Worm (Caenorhabditis elegans) whole organism, mixed stage, embryonic: ENCODE results near the gene F45E1.2.

Experiments used
- M03D4.4 ChIP-seq: sonication (generic microtip); optimal IDR thresholded peaks from 2 replicates; lab custom pipeline; 2017; ENCODE audit warnings: mild to moderate bottlenecking, missing genetic modification characterization, missing compliant biosample characterization
- bed-3 ChIP-seq: fragments of 200-800 bp; sonication (Bioruptor generic); optimal IDR thresholded peaks from 3 replicates; lab custom pipeline; 2018; ENCODE audit warnings: mild to moderate bottlenecking, missing genetic modification characterization, moderate library complexity, missing compliant biosample characterization
- blmp-1 ChIP-seq: fragments of 150-350 bp; optimal IDR thresholded peaks from 2 replicates; lab custom pipeline; 2014; ENCODE audit warnings: missing biosample characterization, missing genetic modification characterization
- ceh-39 ChIP-seq: fragments of 150-350 bp; optimal IDR thresholded peaks from 2 replicates; lab custom pipeline; 2014; ENCODE audit warnings: missing biosample characterization, missing genetic modification characterization
- ceh-43 ChIP-seq: fragments of 200-800 bp; sonication (Bioruptor generic); optimal IDR thresholded peaks from 2 replicates; lab custom pipeline; 2018; ENCODE audit warnings: mild to moderate bottlenecking, missing genetic modification characterization, moderate library complexity, missing compliant biosample characterization
- ceh-83 ChIP-seq: fragments of 200-800 bp; sonication (Bioruptor generic); optimal IDR thresholded peaks from 2 replicates; lab custom pipeline; 2018; ENCODE audit warnings: mild to moderate bottlenecking, missing genetic modification characterization, missing compliant biosample characterization
- ces-1 ChIP-seq: fragments of 150-350 bp; optimal IDR thresholded peaks from 2 replicates; lab custom pipeline; 2014; ENCODE audit warnings: missing biosample characterization, missing genetic modification reagents, missing genetic modification characterization
- cnd-1 ChIP-seq: fragments of 200-800 bp; sonication (Bioruptor generic); optimal IDR thresholded peaks from 2 replicates; lab custom pipeline; 2018; ENCODE audit warnings: mild to moderate bottlenecking, missing genetic modification characterization, missing compliant biosample characterization
- drap-1 ChIP-seq: fragments of 200-800 bp; sonication (Bioruptor generic); optimal IDR thresholded peaks from 3 replicates; lab custom pipeline; 2018; ENCODE audit warnings: mild to moderate bottlenecking, missing genetic modification characterization, missing compliant biosample characterization
- elt-1 ChIP-seq: sonication (generic microtip); optimal IDR thresholded peaks from 2 replicates; lab custom pipeline; 2017; ENCODE audit warnings: missing genetic modification characterization, mild to moderate bottlenecking, missing compliant biosample characterization, antibody characterized with exemption, moderate library complexity, borderline replicate concordance; ENCODE audit not compliant: insufficient read depth
- elt-3 ChIP-seq: fragments of 150-350 bp; optimal IDR thresholded peaks from 2 replicates; lab custom pipeline; 2014; ENCODE audit warnings: missing biosample characterization, missing genetic modification characterization
- flh-1 ChIP-seq: fragments of 200-800 bp; sonication (Bioruptor generic); optimal IDR thresholded peaks from 2 replicates; lab custom pipeline; 2018; ENCODE audit warnings: mild to moderate bottlenecking, missing genetic modification characterization, moderate library complexity, missing compliant biosample characterization
- ham-2 ChIP-seq: fragments of 200-800 bp; sonication (Bioruptor generic); optimal IDR thresholded peaks from 2 replicates; lab custom pipeline; 2018; ENCODE audit warnings: mild to moderate bottlenecking, missing genetic modification characterization, missing compliant biosample characterization
- hlh-1 ChIP-seq: fragments of 150-350 bp; optimal IDR thresholded peaks from 2 replicates; lab custom pipeline; 2014; ENCODE audit warnings: missing biosample characterization, missing genetic modification reagents, missing genetic modification characterization
- lin-13 ChIP-seq: fragments of 150-350 bp; optimal IDR thresholded peaks from 2 replicates; lab custom pipeline; 2014; ENCODE audit warnings: missing biosample characterization, missing genetic modification characterization
- lin-32 ChIP-seq: fragments of 200-800 bp; sonication (Bioruptor generic); optimal IDR thresholded peaks from 2 replicates; lab custom pipeline; 2018; ENCODE audit warnings: mild to moderate bottlenecking, missing genetic modification characterization, missing compliant biosample characterization
- lsy-2 ChIP-seq: fragments of 150-350 bp; optimal IDR thresholded peaks from 2 replicates; lab custom pipeline; 2014; ENCODE audit warnings: missing biosample characterization, missing genetic modification characterization
- mab-5 ChIP-seq: fragments of 150-350 bp; optimal IDR thresholded peaks from 2 replicates; lab custom pipeline; 2014; ENCODE audit warnings: missing biosample characterization, missing genetic modification characterization
- mep-1 ChIP-seq: fragments of 150-350 bp; optimal IDR thresholded peaks from 2 replicates; lab custom pipeline; 2017; ENCODE audit warnings: missing biosample characterization, missing genetic modification reagents, missing genetic modification characterization, inconsistent platforms
- mls-2 ChIP-seq: sonication (generic microtip); optimal IDR thresholded peaks from 2 replicates; lab custom pipeline; 2016; ENCODE audit warnings: mild to moderate bottlenecking, missing genetic modification characterization, moderate library complexity, missing compliant biosample characterization
- nhr-12 ChIP-seq: fragments of 150-350 bp; optimal IDR thresholded peaks from 2 replicates; lab custom pipeline; 2014; ENCODE audit warnings: missing biosample characterization, missing genetic modification characterization
- nhr-2 ChIP-seq: fragments of 150-350 bp; optimal IDR thresholded peaks from 2 replicates; lab custom pipeline; 2014; ENCODE audit warnings: missing biosample characterization, missing genetic modification characterization
- nhr-237 ChIP-seq: fragments of 150-350 bp; optimal IDR thresholded peaks from 2 replicates; lab custom pipeline; 2014; ENCODE audit warnings: missing biosample characterization, missing genetic modification characterization
- nhr-28 ChIP-seq: fragments of 150-350 bp; optimal IDR thresholded peaks from 2 replicates; lab custom pipeline; 2014; ENCODE audit warnings: missing biosample characterization, missing genetic modification characterization
- nhr-76 ChIP-seq: sonication (generic microtip); optimal IDR thresholded peaks from 2 replicates; lab custom pipeline; 2017; ENCODE audit warnings: missing biosample characterization, missing genetic modification characterization
- pha-4 ChIP-seq: fragments of 150-350 bp; optimal IDR thresholded peaks from 2 replicates; lab custom pipeline; 2018; ENCODE audit warnings: missing biosample characterization, missing genetic modification reagents, missing genetic modification characterization
- sem-2 ChIP-seq: fragments of 200-800 bp; sonication (Bioruptor generic); optimal IDR thresholded peaks from 2 replicates; lab custom pipeline; 2018; ENCODE audit warnings: mild to moderate bottlenecking, missing genetic modification characterization, missing compliant biosample characterization
- snpc-4 ChIP-seq: fragments of 150-350 bp; optimal IDR thresholded peaks from 2 replicates; lab custom pipeline; 2014; ENCODE audit warnings: missing biosample characterization, missing genetic modification characterization
- sptf-1 ChIP-seq: sonication (generic microtip); optimal IDR thresholded peaks from 2 replicates; lab custom pipeline; 2017; ENCODE audit warnings: mild to moderate bottlenecking, missing genetic modification characterization, moderate library complexity, missing compliant biosample characterization
- tbx-8 ChIP-seq: fragments of 200-800 bp; sonication (Bioruptor generic); optimal IDR thresholded peaks from 2 replicates; lab custom pipeline; 2018; ENCODE audit warnings: mild to moderate bottlenecking, missing genetic modification characterization, moderate library complexity, missing compliant biosample characterization
- unc-120 ChIP-seq: sonication (generic microtip); optimal IDR thresholded peaks from 2 replicates; lab custom pipeline; 2017; ENCODE audit warnings: missing genetic modification characterization, missing compliant biosample characterization; ENCODE audit not compliant: poor library complexity, severe bottlenecking
- unc-39 ChIP-seq: fragments of 150-350 bp; optimal IDR thresholded peaks from 2 replicates; lab custom pipeline; 2014; ENCODE audit warnings: missing biosample characterization, missing genetic modification characterization
- unc-62 ChIP-seq: fragments of 150-350 bp; optimal IDR thresholded peaks from 2 replicates; lab custom pipeline; 2014; ENCODE audit warnings: missing biosample characterization, missing genetic modification reagents, missing genetic modification characterization
- zip-8 ChIP-seq: fragments of 150-350 bp; optimal IDR thresholded peaks from 2 replicates; lab custom pipeline; 2014; ENCODE audit warnings: missing biosample characterization, missing genetic modification characterization
- ztf-11 ChIP-seq: fragments of 150-350 bp; optimal IDR thresholded peaks from 2 replicates; lab custom pipeline; 2014; ENCODE audit warnings: missing biosample characterization, missing genetic modification characterization

Gene F45E1.2

ce11 chrX:8040967-8041366 is 37.4 kb downstream of the F45E1.2 start, which contains the start of gene xol-1:
xol-1 (plus strand) TSS chrX:8041313.
- TF ChIP-seq mab-5 (no peak), nhr-12 (tag; lab: Kevin White, UChicago) (no peak), tbx-8 (GFP tag; lab: Kevin White, UChicago) (no peak), pha-4 (tag; lab: Kevin White, UChicago) (no peak), mep-1 (peak; percentile 6), cnd-1 (tag; lab: Kevin White, UChicago) (no peak), ceh-83 (GFP tag; lab: Kevin White, UChicago) (no peak)

- no peak for TF ChIP-seq nhr-237
- TF ChIP-seq cnd-1 (tag; lab: Kevin White, UChicago), result no peak
- no peak for TF ChIP-seq M03D4.4
- no peak for TF ChIP-seq ceh-43 (GFP tag; lab: Kevin White, UChicago)
- no peak for TF ChIP-seq tbx-8 (GFP tag; lab: Kevin White, UChicago)
- TF ChIP-seq nhr-12 (tag; lab: Kevin White, UChicago), result no peak
- TF ChIP-seq nhr-76 (tag; lab: Kevin White, UChicago), result no peak
- no peak for TF ChIP-seq ham-2
- no peak for TF ChIP-seq unc-120
- TF ChIP-seq lsy-2 (tag; lab: Kevin White, UChicago), result no peak
- TF ChIP-seq sptf-1 (tag; lab: Kevin White, UChicago), result no peak
- TF ChIP-seq mls-2 (tag; lab: Kevin White, UChicago), result no peak
- no peak for TF ChIP-seq elt-1 (tag; lab: Kevin White, UChicago)
- TF ChIP-seq mep-1, result no peak
- TF ChIP-seq, all 35 proteins: peak for 0
Observed at ce11 chrX:8045152-8045551, 41.6 kb downstream of the F45E1.2 start, which contains the start of gene C18A11.4. C18A11.4 (plus strand) TSS chrX:8045518.

- TF ChIP-seq ceh-39 (no peak), unc-39 (tag; lab: Kevin White, UChicago) (no peak), ztf-11 (tag; lab: Kevin White, UChicago) (no peak), M03D4.4 (no peak), drap-1 (GFP tag; lab: Kevin White, UChicago) (no peak), mab-5 (no peak), sptf-1 (tag; lab: Kevin White, UChicago) (no peak), mep-1 (no peak)
- TF ChIP-seq, all 35 proteins: peak for 0
Observed at ce11 chrX:8048637-8049036, 45.1 kb downstream of the F45E1.2 start.

- TF ChIP-seq zip-8 (tag; lab: Kevin White, UChicago) (no peak), unc-62 (GFP tag; lab: Kevin White, UChicago) (peak; percentile 63), nhr-76 (tag; lab: Kevin White, UChicago) (no peak), hlh-1 (tag; lab: Kevin White, UChicago) (peak; percentile 82), blmp-1 (tag; lab: Kevin White, UChicago) (no peak), nhr-12 (tag; lab: Kevin White, UChicago) (no peak), cnd-1 (tag; lab: Kevin White, UChicago) (peak; percentile 12), ces-1 (GFP tag; lab: Kevin White, UChicago) (no peak), nhr-237 (no peak), unc-120 (peak; percentile 76)
Observed at ce11 chrX:8052055-8052454, 48.5 kb downstream of the F45E1.2 start.

- no peak for TF ChIP-seq mep-1
- TF ChIP-seq ceh-39, result no peak
- no peak for TF ChIP-seq nhr-28 (tag; lab: Kevin White, UChicago)
- TF ChIP-seq flh-1 (GFP tag; lab: Kevin White, UChicago), result no peak
- no peak for TF ChIP-seq unc-39 (tag; lab: Kevin White, UChicago)
- TF ChIP-seq nhr-12 (tag; lab: Kevin White, UChicago), result no peak
- TF ChIP-seq elt-3 (tag; lab: Kevin White, UChicago), result no peak
- TF ChIP-seq ztf-11 (tag; lab: Kevin White, UChicago), result no peak
- TF ChIP-seq elt-1 (tag; lab: Kevin White, UChicago), result no peak
- TF ChIP-seq cnd-1 (tag; lab: Kevin White, UChicago), result no peak
- TF ChIP-seq pha-4 (tag; lab: Kevin White, UChicago), result no peak
- TF ChIP-seq unc-120, result peak; percentile 87
- TF ChIP-seq mls-2 (tag; lab: Kevin White, UChicago), result no peak
- TF ChIP-seq zip-8 (tag; lab: Kevin White, UChicago), result no peak
- TF ChIP-seq lin-13, result no peak
- peak; percentile 80 for TF ChIP-seq hlh-1 (tag; lab: Kevin White, UChicago)
- TF ChIP-seq sem-2 (GFP tag; lab: Kevin White, UChicago), result no peak
- no peak for TF ChIP-seq tbx-8 (GFP tag; lab: Kevin White, UChicago)
- TF ChIP-seq M03D4.4, result no peak
- TF ChIP-seq sptf-1 (tag; lab: Kevin White, UChicago), result peak; percentile 15
- no peak for TF ChIP-seq nhr-76 (tag; lab: Kevin White, UChicago)
- TF ChIP-seq ceh-43 (GFP tag; lab: Kevin White, UChicago), result no peak
- TF ChIP-seq nhr-237, result no peak
- no peak for TF ChIP-seq nhr-2 (tag; lab: Kevin White, UChicago)
- no peak for TF ChIP-seq ham-2
- no peak for TF ChIP-seq ceh-83 (GFP tag; lab: Kevin White, UChicago)
- peak; percentile 26 for TF ChIP-seq mab-5
- TF ChIP-seq ces-1 (GFP tag; lab: Kevin White, UChicago), result no peak
- TF ChIP-seq unc-62 (GFP tag; lab: Kevin White, UChicago), result peak; percentile 96
- no peak for TF ChIP-seq blmp-1 (tag; lab: Kevin White, UChicago)
- TF ChIP-seq lin-32, result no peak
- no peak for TF ChIP-seq drap-1 (GFP tag; lab: Kevin White, UChicago)
- no peak for TF ChIP-seq lsy-2 (tag; lab: Kevin White, UChicago)
- no peak for TF ChIP-seq bed-3 (GFP tag; lab: Kevin White, UChicago)
- TF ChIP-seq snpc-4 (tag; lab: Kevin White, UChicago), result no peak
Observed at ce11 chrX:8053008-8053441, 49.5 kb downstream of the F45E1.2 start.
